Worm (Caenorhabditis elegans): ENCODE results near the gene F36H12.10.

DNA sequence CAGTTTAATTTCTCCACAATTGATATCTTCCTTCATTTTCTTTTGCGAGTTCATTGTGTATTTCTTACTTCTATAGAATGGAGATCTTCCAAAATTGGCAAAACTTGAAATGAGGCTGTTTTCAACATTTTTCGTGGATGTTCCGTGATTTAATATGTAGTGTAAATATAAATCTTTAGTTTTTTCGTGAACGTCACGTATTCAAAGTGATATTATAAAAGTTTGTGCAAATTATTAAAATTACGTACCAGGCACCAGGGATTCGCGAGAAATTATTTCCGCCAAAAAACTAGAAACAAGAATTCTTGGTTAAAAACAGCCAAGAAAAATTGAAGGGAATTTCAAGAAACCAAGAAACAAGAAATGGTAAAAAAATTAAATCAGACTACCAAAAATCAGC, 30.3 kb downstream of the F36H12.10 start, which contains the start of gene Y59E9AL.8:
- TF ChIP-seq T26A5.8 (tag; optimal IDR thresholded peaks at IDR 0.05) (no peak), efl-1 (GFP tag; optimal IDR thresholded peaks at IDR 0.05) (no peak), hlh-12 (tag; optimal IDR thresholded peaks at IDR 0.05) (no peak), B0336.3 (GFP tag; IDR thresholded peaks at IDR 0.05) (no peak), Y79H2A.3 (GFP tag; conservative IDR thresholded peaks at IDR 0.05) (no peak), Y95B8A.8 (GFP tag; IDR thresholded peaks at IDR 0.05) (no peak), die-1 (tag; optimal IDR thresholded peaks at IDR 0.05) (no peak), F49E8.2 (tag; optimal IDR thresholded peaks at IDR 0.05; ENCODE audit: insufficient read depth) (no peak), unc-130 (GFP tag; optimal IDR thresholded peaks at IDR 0.05) (no peak), bed-2 (GFP tag; IDR thresholded peaks at IDR 0.05) (no peak), pha-4 (tag; optimal IDR thresholded peaks at IDR 0.05) (no peak), egl-18 (GFP tag; IDR thresholded peaks at IDR 0.05) (no peak), chd-7 (tag; optimal IDR thresholded peaks at IDR 0.05) (no peak), snpc-4 (GFP tag; optimal IDR thresholded peaks at IDR 0.05) (no peak), snpc-4 (tag; optimal IDR thresholded peaks at IDR 0.05) (no peak)

Measured in whole organism, young adult.